Worm (Caenorhabditis elegans) whole organism, L1 larva: ENCODE data around the gene sre-9.
A peak's percentile ranks its signal among the peaks of the same experiment; 100 is the strongest.

Experiments used
- C04F5.9 ChIP-seq: sonication (generic microtip); optimal IDR thresholded peaks from 2 replicates; lab custom pipeline; 2016; ENCODE audit warnings: missing genetic modification characterization, missing compliant biosample characterization
- C16A3.4 ChIP-seq: fragments of 150-350 bp; optimal IDR thresholded peaks from 2 replicates; lab custom pipeline; 2014; ENCODE audit warnings: missing biosample characterization, missing genetic modification characterization
- C34B4.2 ChIP-seq: sonication (generic microtip); optimal IDR thresholded peaks from 2 replicates; lab custom pipeline; 2017; ENCODE audit warnings: mild to moderate bottlenecking, missing genetic modification characterization, missing compliant biosample characterization
- F16B12.6 ChIP-seq: fragments of 150-350 bp; optimal IDR thresholded peaks from 2 replicates; lab custom pipeline; 2014; ENCODE audit warnings: missing biosample characterization, missing genetic modification characterization
- aha-1 ChIP-seq: fragments of 150-350 bp; optimal IDR thresholded peaks from 2 replicates; lab custom pipeline; 2014; ENCODE audit warnings: missing biosample characterization, missing genetic modification characterization
- aly-2 ChIP-seq: fragments of 150-350 bp; optimal IDR thresholded peaks from 2 replicates; lab custom pipeline; 2014; ENCODE audit warnings: missing biosample characterization, missing genetic modification characterization
- blmp-1 ChIP-seq: fragments of 150-350 bp; optimal IDR thresholded peaks from 2 replicates; lab custom pipeline; 2014; ENCODE audit warnings: missing biosample characterization, missing genetic modification characterization
- ceh-63 ChIP-seq: fragments of 200-800 bp; sonication (Bioruptor generic); optimal IDR thresholded peaks from 2 replicates; lab custom pipeline; 2018; ENCODE audit warnings: mild to moderate bottlenecking, missing genetic modification characterization, missing compliant biosample characterization
- ceh-8 ChIP-seq: fragments of 200-800 bp; sonication (Bioruptor generic); optimal IDR thresholded peaks from 2 replicates; lab custom pipeline; 2018; ENCODE audit warnings: mild to moderate bottlenecking, missing genetic modification characterization, moderate library complexity, missing compliant biosample characterization
- ceh-82 ChIP-seq, 3 experiments: fragments of 150-350 bp in 1 of 3; sonication (generic microtip) in 2 of 3; optimal IDR thresholded peaks; 2 replicates each; lab custom pipeline; 2014 to 2017; ENCODE audit warnings: missing biosample characterization in 3 of 3, missing genetic modification characterization in 3 of 3
- efl-3 ChIP-seq: fragments of 200-800 bp; sonication (Bioruptor generic); optimal IDR thresholded peaks from 2 replicates; lab custom pipeline; 2018; ENCODE audit warnings: mild to moderate bottlenecking, missing genetic modification characterization, missing compliant biosample characterization
- egl-13 ChIP-seq: sonication (generic microtip); optimal IDR thresholded peaks from 2 replicates; lab custom pipeline; 2016; ENCODE audit warnings: missing genotype, missing genetic modification reagents, missing genetic modification characterization, missing compliant biosample characterization
- egl-27 ChIP-seq, 2 experiments: fragments of 150-350 bp in 1 of 2; sonication (generic microtip); optimal IDR thresholded peaks; 3 replicates each; lab custom pipeline; 2017 to 2018; ENCODE audit warnings: missing biosample characterization in 2 of 2, missing genetic modification characterization in 2 of 2, missing genetic modification reagents in 2 of 2
- elt-3 ChIP-seq, 6 experiments: fragments of 150-350 bp in 1 of 6; sonication (generic microtip); optimal IDR thresholded peaks; 2 replicates each; lab custom pipeline; 2017 to 2018; ENCODE audit warnings: missing biosample characterization in 6 of 6, missing genetic modification characterization in 6 of 6, inconsistent platforms in 1 of 6
- ets-5 ChIP-seq: fragments of 200-800 bp; sonication (Bioruptor generic); IDR thresholded peaks from 2 replicates; pipeline ENCODE4 v1.3.6; 2022; ENCODE audit warnings: missing genetic modification characterization, missing compliant biosample characterization
- fkh-4 ChIP-seq: sonication (generic microtip); optimal IDR thresholded peaks from 2 replicates; lab custom pipeline; 2016; ENCODE audit warnings: missing compliant biosample characterization, missing genetic modification characterization, borderline replicate concordance
- fkh-8 ChIP-seq: sonication (generic microtip); optimal IDR thresholded peaks from 2 replicates; lab custom pipeline; 2016; ENCODE audit warnings: mild to moderate bottlenecking, missing genetic modification characterization, missing compliant biosample characterization
- fos-1 ChIP-seq: fragments of 150-350 bp; optimal IDR thresholded peaks from 2 replicates; lab custom pipeline; 2014; ENCODE audit warnings: missing biosample characterization, missing genetic modification characterization
- grh-1 ChIP-seq: fragments of 200-800 bp; sonication (Bioruptor generic); IDR thresholded peaks from 2 replicates; pipeline ENCODE4 v1.3.6; 2022; ENCODE audit warnings: missing genetic modification reagents, missing genetic modification characterization, missing compliant biosample characterization
- hlh-17 ChIP-seq: fragments of 200-800 bp; sonication (Bioruptor generic); optimal IDR thresholded peaks from 2 replicates; lab custom pipeline; 2018; ENCODE audit warnings: missing genetic modification characterization, mild to moderate bottlenecking, missing compliant biosample characterization, moderate library complexity, borderline replicate concordance
- hlh-4 ChIP-seq: sonication (generic microtip); optimal IDR thresholded peaks from 2 replicates; lab custom pipeline; 2016; ENCODE audit warnings: mild to moderate bottlenecking, missing genetic modification characterization, missing compliant biosample characterization
- hpl-2 ChIP-seq: fragments of 150-350 bp; optimal IDR thresholded peaks from 2 replicates; lab custom pipeline; 2014; ENCODE audit warnings: missing biosample characterization, missing genetic modification reagents, missing genetic modification characterization
- irx-1 ChIP-seq: sonication (generic microtip); optimal IDR thresholded peaks from 2 replicates; lab custom pipeline; 2016; ENCODE audit warnings: missing genetic modification characterization, missing compliant biosample characterization
- jun-1 ChIP-seq: fragments of 150-350 bp; optimal IDR thresholded peaks from 2 replicates; lab custom pipeline; 2014; ENCODE audit warnings: missing biosample characterization, missing genetic modification reagents, missing genetic modification characterization
- lin-13 ChIP-seq: fragments of 150-350 bp; optimal IDR thresholded peaks from 2 replicates; lab custom pipeline; 2014; ENCODE audit warnings: missing biosample characterization, missing genetic modification reagents, missing genetic modification characterization
- lin-35 ChIP-seq, 2 experiments: fragments of 150-350 bp; optimal IDR thresholded peaks; 2 replicates each; lab custom pipeline; 2014; ENCODE audit warnings: missing biosample characterization in 2 of 2, missing genetic modification characterization in 2 of 2, missing genetic modification reagents in 2 of 2
- lin-39 ChIP-seq: fragments of 150-350 bp; optimal IDR thresholded peaks from 2 replicates; lab custom pipeline; 2014; ENCODE audit warnings: missing biosample characterization, missing genetic modification reagents, missing genetic modification characterization
- lir-3 ChIP-seq: sonication (generic microtip); optimal IDR thresholded peaks from 2 replicates; lab custom pipeline; 2016; ENCODE audit warnings: mild to moderate bottlenecking, missing genetic modification characterization, moderate library complexity, missing compliant biosample characterization; ENCODE audit not compliant: poor library complexity
- mdl-1 ChIP-seq, 2 experiments: fragments of 150-350 bp; optimal IDR thresholded peaks; 2 replicates each; lab custom pipeline; 2014 to 2017; ENCODE audit warnings: missing biosample characterization in 2 of 2, missing genetic modification characterization in 2 of 2, inconsistent platforms in 1 of 2
- mep-1 ChIP-seq: fragments of 150-350 bp; optimal IDR thresholded peaks from 2 replicates; lab custom pipeline; 2014; ENCODE audit warnings: missing biosample characterization, missing genetic modification characterization
- nhr-12 ChIP-seq: sonication (generic microtip); optimal IDR thresholded peaks from 2 replicates; lab custom pipeline; 2017; ENCODE audit warnings: missing biosample characterization, missing genetic modification characterization
- nhr-19 ChIP-seq: fragments of 200-800 bp; sonication (Bioruptor generic); conservative IDR thresholded peaks from 2 replicates; pipeline ENCODE4 v1.3.6; 2022; ENCODE audit warnings: missing genetic modification characterization, missing compliant biosample characterization
- nhr-20 ChIP-seq: sonication (generic microtip); optimal IDR thresholded peaks from 2 replicates; lab custom pipeline; 2016; ENCODE audit warnings: mild to moderate bottlenecking, missing genetic modification characterization, missing compliant biosample characterization
- nhr-71 ChIP-seq: sonication (generic microtip); optimal IDR thresholded peaks from 2 replicates; lab custom pipeline; 2016; ENCODE audit warnings: mild to moderate bottlenecking, missing genetic modification characterization, moderate library complexity, missing compliant biosample characterization
- nhr-76 ChIP-seq: sonication (generic microtip); optimal IDR thresholded peaks from 2 replicates; lab custom pipeline; 2017; ENCODE audit warnings: missing biosample characterization, missing genetic modification characterization
- nhr-77 ChIP-seq: fragments of 150-350 bp; optimal IDR thresholded peaks from 2 replicates; lab custom pipeline; 2014; ENCODE audit warnings: missing biosample characterization, missing genetic modification characterization
- nhr-84 ChIP-seq: sonication (generic microtip); optimal IDR thresholded peaks from 2 replicates; lab custom pipeline; 2017; ENCODE audit warnings: missing biosample characterization, missing genetic modification characterization
- nhr-90 ChIP-seq: sonication (generic microtip); optimal IDR thresholded peaks from 2 replicates; lab custom pipeline; 2016; ENCODE audit warnings: mild to moderate bottlenecking, missing genetic modification characterization, missing compliant biosample characterization; ENCODE audit not compliant: poor library complexity
- pag-3 ChIP-seq: sonication (generic microtip); optimal IDR thresholded peaks from 2 replicates; lab custom pipeline; 2017; ENCODE audit warnings: missing genetic modification characterization, mild to moderate bottlenecking, missing compliant biosample characterization, antibody characterized with exemption, borderline replicate concordance; ENCODE audit not compliant: insufficient read depth
- pqm-1 ChIP-seq: sonication (generic microtip); optimal IDR thresholded peaks from 3 replicates; lab custom pipeline; 2017; ENCODE audit warnings: missing biosample characterization, missing genetic modification characterization
- skn-1 ChIP-seq: fragments of 150-350 bp; optimal IDR thresholded peaks from 2 replicates; lab custom pipeline; 2014; ENCODE audit warnings: missing biosample characterization, missing genetic modification characterization
- snpc-4 ChIP-seq: fragments of 150-350 bp; optimal IDR thresholded peaks from 2 replicates; lab custom pipeline; 2014; ENCODE audit warnings: missing biosample characterization, missing genetic modification characterization
- sox-4 ChIP-seq: sonication (generic microtip); optimal IDR thresholded peaks from 2 replicates; lab custom pipeline; 2016; ENCODE audit warnings: missing genetic modification characterization, missing compliant biosample characterization
- sup-37 ChIP-seq: fragments of 200-800 bp; sonication (Bioruptor generic); optimal IDR thresholded peaks from 2 replicates; lab custom pipeline; 2018; ENCODE audit warnings: mild to moderate bottlenecking, missing genetic modification characterization, missing compliant biosample characterization
- tlp-1 ChIP-seq: fragments of 150-350 bp; optimal IDR thresholded peaks from 2 replicates; lab custom pipeline; 2014; ENCODE audit warnings: missing biosample characterization, missing genetic modification characterization
- unc-98 ChIP-seq: fragments of 200-800 bp; sonication (Bioruptor generic); IDR thresholded peaks from 2 replicates; pipeline ENCODE4 v1.3.6; 2022; ENCODE audit warnings: missing genetic modification characterization, missing compliant biosample characterization
- xbp-1 ChIP-seq: sonication (generic microtip); optimal IDR thresholded peaks from 2 replicates; lab custom pipeline; 2016; ENCODE audit warnings: missing genetic modification characterization, missing compliant biosample characterization
- ztf-11 ChIP-seq, 2 experiments: sonication (generic microtip); optimal IDR thresholded peaks; 2 replicates each; lab custom pipeline; 2016 to 2017; ENCODE audit warnings: missing genetic modification characterization in 2 of 2, missing biosample characterization in 1 of 2, missing compliant biosample characterization in 1 of 2
- ztf-4 ChIP-seq: fragments of 150-350 bp; optimal IDR thresholded peaks from 2 replicates; lab custom pipeline; 2014; ENCODE audit warnings: missing biosample characterization, missing genetic modification characterization

The sre-9 gene

DNA sequence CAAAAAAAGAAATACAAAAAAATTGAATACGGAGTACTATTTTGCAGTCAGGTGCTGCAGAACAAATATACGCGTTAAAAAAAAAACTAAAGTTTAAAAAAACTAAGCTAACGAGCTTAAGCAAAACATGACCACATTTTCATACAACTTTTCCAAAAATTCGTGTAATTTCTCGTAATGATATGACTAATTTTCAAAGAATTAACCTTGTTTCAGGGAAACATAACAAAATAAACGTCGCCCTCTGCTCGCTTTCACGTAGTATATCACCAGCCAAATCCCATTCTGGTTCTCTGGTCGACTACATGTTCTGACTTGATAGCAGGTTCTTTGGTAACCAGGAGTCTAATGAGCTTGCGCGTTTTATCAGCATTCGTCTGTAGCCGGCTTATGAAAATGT lies 24.4 kb upstream of the sre-9 start (continued):
- TF ChIP-seq unc-98 (GFP tag; lab: Robert Waterston, UW): no peak
- no peak for TF ChIP-seq ztf-11 (tag; optimal IDR thresholded peaks at IDR 0.05; lab: Kevin White, UChicago)
- no peak for TF ChIP-seq egl-27 (tag; optimal IDR thresholded peaks at IDR 0.05; lab: Kevin White, UChicago)
- TF ChIP-seq mdl-1 (tag; optimal IDR thresholded peaks at IDR 0.05; lab: Kevin White, UChicago): no peak
- TF ChIP-seq irx-1 (tag; lab: Kevin White, UChicago): peak; percentile 22
- TF ChIP-seq grh-1 (GFP tag; lab: Robert Waterston, UW): no peak
- peak; percentile 65 for TF ChIP-seq hlh-4 (tag; lab: Kevin White, UChicago)
- no peak for TF ChIP-seq elt-3 (tag; optimal IDR thresholded peaks at IDR 0.05; lab: Kevin White, UChicago)
- peak; percentile 62 for TF ChIP-seq nhr-20
- TF ChIP-seq lir-3: no peak
- no peak for TF ChIP-seq C16A3.4 (tag; lab: Kevin White, UChicago)
- TF ChIP-seq hlh-17 (GFP tag; lab: Kevin White, UChicago): no peak
- no peak for TF ChIP-seq snpc-4

ce11 chrV:3874102-3874744 lies 20.5 kb upstream of the sre-9 start, which contains the start of gene nhr-158:
Gene nhr-158 (minus strand): TSS chrV:3874152.
- TF ChIP-seq ztf-4 (tag; lab: Kevin White, UChicago) (no peak), mep-1 (tag; lab: Kevin White, UChicago) (no peak), lin-35 (GFP tag; optimal IDR thresholded peaks at IDR 0.05; lab: Kevin White, UChicago) (no peak), grh-1 (GFP tag; lab: Robert Waterston, UW) (no peak), efl-3 (GFP tag; lab: Kevin White, UChicago) (no peak), ceh-82 (tag; optimal IDR thresholded peaks at IDR 0.05; lab: Kevin White, UChicago) (no peak), aly-2 (tag; lab: Kevin White, UChicago) (no peak), aha-1 (tag; lab: Kevin White, UChicago) (no peak), fos-1 (tag; lab: Kevin White, UChicago) (peak; percentile 61), lin-39 (tag; lab: Kevin White, UChicago) (no peak), sup-37 (GFP tag; lab: Kevin White, UChicago) (no peak), nhr-90 (tag; lab: Kevin White, UChicago) (no peak), nhr-12 (tag; lab: Kevin White, UChicago) (no peak), irx-1 (tag; lab: Kevin White, UChicago) (no peak), fkh-8 (tag; lab: Kevin White, UChicago) (peak; percentile 90), F16B12.6 (tag; lab: Kevin White, UChicago) (no peak), nhr-20 (peak; percentile 32), C34B4.2 (no peak), jun-1 (tag; lab: Kevin White, UChicago) (no peak), nhr-76 (tag; lab: Kevin White, UChicago) (no peak), ets-5 (GFP tag; lab: Robert Waterston, UW) (no peak), skn-1 (tag; lab: Kevin White, UChicago) (no peak), pag-3 (tag; lab: Kevin White, UChicago) (no peak), egl-27 (tag; optimal IDR thresholded peaks at IDR 0.05; lab: Kevin White, UChicago) (no peak), fkh-4 (peak; percentile 18), unc-98 (GFP tag; lab: Robert Waterston, UW) (no peak), blmp-1 (tag; lab: Kevin White, UChicago) (no peak), snpc-4 (no peak), nhr-77 (tag; lab: Kevin White, UChicago) (no peak), egl-13 (no peak), C04F5.9 (tag; lab: Kevin White, UChicago) (no peak), ztf-11 (tag; optimal IDR thresholded peaks at IDR 0.05; lab: Kevin White, UChicago) (no peak), nhr-71 (tag; lab: Kevin White, UChicago) (peak; percentile 83), xbp-1 (tag; lab: Kevin White, UChicago) (no peak), pqm-1 (tag; lab: Kevin White, UChicago) (no peak), ceh-8 (no peak), nhr-19 (GFP tag; lab: Robert Waterston, UW) (no peak), sox-4 (peak; percentile 37), elt-3 (tag; optimal IDR thresholded peaks at IDR 0.05; lab: Kevin White, UChicago) (no peak), lin-13 (no peak), lir-3 (no peak), tlp-1 (no peak), ceh-63 (no peak), hpl-2 (GFP tag; lab: Kevin White, UChicago) (no peak), nhr-84 (tag; lab: Kevin White, UChicago) (no peak)
